Worm (Caenorhabditis elegans) whole organism, L2 larva: ENCODE measurements around the gene memi-1.

Experiments used
- C34F6.9 ChIP-seq: fragments of 150-350 bp; optimal IDR thresholded peaks from 2 replicates; lab custom pipeline; 2014; ENCODE audit warnings: missing biosample characterization, missing genetic modification characterization
- F13H6.1 ChIP-seq: sonication (generic microtip); optimal IDR thresholded peaks from 2 replicates; lab custom pipeline; 2016; ENCODE audit warnings: missing genetic modification characterization, missing compliant biosample characterization
- R02D3.7 ChIP-seq: fragments of 150-350 bp; optimal IDR thresholded peaks from 2 replicates; lab custom pipeline; 2014; ENCODE audit warnings: missing biosample characterization, missing genetic modification characterization
- Y55F3AM.14 ChIP-seq: fragments of 200-800 bp; sonication (Bioruptor generic); optimal IDR thresholded peaks from 2 replicates; lab custom pipeline; 2018; ENCODE audit warnings: mild to moderate bottlenecking, missing genetic modification characterization, missing compliant biosample characterization
- ZK546.5 ChIP-seq: sonication (generic microtip); optimal IDR thresholded peaks from 2 replicates; lab custom pipeline; 2017; ENCODE audit warnings: missing biosample characterization, missing genetic modification characterization
- alr-1 ChIP-seq: fragments of 150-350 bp; optimal IDR thresholded peaks from 2 replicates; lab custom pipeline; 2014; ENCODE audit warnings: missing biosample characterization, missing genetic modification characterization
- aly-2 ChIP-seq: fragments of 150-350 bp; optimal IDR thresholded peaks from 2 replicates; lab custom pipeline; 2014; ENCODE audit warnings: missing biosample characterization, missing genetic modification characterization
- ama-1 ChIP-seq: fragments of 150-350 bp; optimal IDR thresholded peaks from 2 replicates; lab custom pipeline; 2018; ENCODE audit warnings: inconsistent platforms
- blmp-1 ChIP-seq: sonication (generic microtip); optimal IDR thresholded peaks from 2 replicates; lab custom pipeline; 2017; ENCODE audit warnings: missing genetic modification characterization, mild to moderate bottlenecking, missing compliant biosample characterization, antibody characterized with exemption, moderate library complexity; ENCODE audit not compliant: insufficient read depth
- ceh-16 ChIP-seq: fragments of 150-350 bp; optimal IDR thresholded peaks from 2 replicates; lab custom pipeline; 2014; ENCODE audit warnings: missing biosample characterization, missing genetic modification characterization
- ceh-82 ChIP-seq: fragments of 150-350 bp; optimal IDR thresholded peaks from 2 replicates; lab custom pipeline; 2014; ENCODE audit warnings: missing biosample characterization, missing genetic modification characterization
- crh-2 ChIP-seq: sonication (generic microtip); optimal IDR thresholded peaks from 2 replicates; lab custom pipeline; 2017; ENCODE audit warnings: missing biosample characterization, missing genetic modification characterization
- dmd-4 ChIP-seq: sonication (generic microtip); optimal IDR thresholded peaks from 2 replicates; lab custom pipeline; 2017; ENCODE audit warnings: missing biosample characterization, missing genetic modification characterization
- egl-27 ChIP-seq: sonication (generic microtip); optimal IDR thresholded peaks from 3 replicates; lab custom pipeline; 2017; ENCODE audit warnings: missing biosample characterization, missing genetic modification reagents, missing genetic modification characterization
- elt-1 ChIP-seq: fragments of 150-350 bp; optimal IDR thresholded peaks from 2 replicates; lab custom pipeline; 2014; ENCODE audit warnings: missing biosample characterization, missing genetic modification characterization
- elt-3 ChIP-seq: sonication (generic microtip); optimal IDR thresholded peaks from 2 replicates; lab custom pipeline; 2017; ENCODE audit warnings: missing biosample characterization, missing genetic modification characterization
- fos-1 ChIP-seq: fragments of 150-350 bp; optimal IDR thresholded peaks from 2 replicates; lab custom pipeline; 2014; ENCODE audit warnings: missing biosample characterization, missing genetic modification characterization
- gmeb-1 ChIP-seq: fragments of 150-350 bp; optimal IDR thresholded peaks from 2 replicates; lab custom pipeline; 2014; ENCODE audit warnings: missing biosample characterization, missing genetic modification characterization
- lin-11 ChIP-seq: fragments of 150-350 bp; sonication (generic microtip); optimal IDR thresholded peaks from 2 replicates; lab custom pipeline; 2014; ENCODE audit warnings: missing biosample characterization, missing genetic modification characterization, inconsistent platforms, mixed read lengths
- lin-13 ChIP-seq: fragments of 150-350 bp; optimal IDR thresholded peaks from 2 replicates; lab custom pipeline; 2014; ENCODE audit warnings: missing biosample characterization, missing genetic modification reagents, missing genetic modification characterization
- lin-39 ChIP-seq: fragments of 150-350 bp; optimal IDR thresholded peaks from 2 replicates; lab custom pipeline; 2014; ENCODE audit warnings: missing biosample characterization, missing genetic modification reagents, missing genetic modification characterization
- lsy-2 ChIP-seq, 2 experiments: fragments of 150-350 bp in 1 of 2; sonication (generic microtip) in 1 of 2; optimal IDR thresholded peaks; 2 replicates each; lab custom pipeline; 2014 to 2017; ENCODE audit warnings: missing biosample characterization in 2 of 2, missing genetic modification characterization in 2 of 2
- mab-5 ChIP-seq: fragments of 150-350 bp; optimal IDR thresholded peaks from 2 replicates; lab custom pipeline; 2014; ENCODE audit warnings: missing biosample characterization, missing genetic modification characterization
- mbf-1 ChIP-seq: sonication (generic microtip); optimal IDR thresholded peaks from 2 replicates; lab custom pipeline; 2017; ENCODE audit warnings: missing biosample characterization, missing genetic modification characterization
- mdl-1 ChIP-seq, 2 experiments: fragments of 150-350 bp in 1 of 2; sonication (generic microtip) in 1 of 2; optimal IDR thresholded peaks; 2 replicates each; lab custom pipeline; 2017; ENCODE audit warnings: missing biosample characterization in 2 of 2, missing genetic modification characterization in 2 of 2
- nhr-10 ChIP-seq: sonication (generic microtip); optimal IDR thresholded peaks from 2 replicates; lab custom pipeline; 2017; ENCODE audit warnings: missing biosample characterization, missing genetic modification characterization
- nhr-11 ChIP-seq: fragments of 150-350 bp; optimal IDR thresholded peaks from 2 replicates; lab custom pipeline; 2014; ENCODE audit warnings: missing biosample characterization, missing genetic modification characterization
- nhr-12 ChIP-seq: fragments of 150-350 bp; optimal IDR thresholded peaks from 2 replicates; lab custom pipeline; 2014; ENCODE audit warnings: missing biosample characterization, missing genetic modification characterization
- nhr-129 ChIP-seq: fragments of 150-350 bp; optimal IDR thresholded peaks from 2 replicates; lab custom pipeline; 2014; ENCODE audit warnings: missing biosample characterization, missing genetic modification characterization
- nhr-21 ChIP-seq: fragments of 150-350 bp; optimal IDR thresholded peaks from 2 replicates; lab custom pipeline; 2014; ENCODE audit warnings: missing biosample characterization, missing genetic modification characterization
- nhr-23 ChIP-seq: fragments of 150-350 bp; optimal IDR thresholded peaks from 2 replicates; lab custom pipeline; 2014; ENCODE audit warnings: missing biosample characterization, missing genetic modification reagents, missing genetic modification characterization
- nhr-237 ChIP-seq: fragments of 150-350 bp; optimal IDR thresholded peaks from 2 replicates; lab custom pipeline; 2014; ENCODE audit warnings: missing biosample characterization, missing genetic modification characterization
- nhr-25 ChIP-seq: fragments of 150-350 bp; sonication (generic microtip); optimal IDR thresholded peaks from 3 replicates; lab custom pipeline; 2014; ENCODE audit warnings: missing biosample characterization, missing genetic modification characterization
- nhr-6 ChIP-seq: fragments of 150-350 bp; optimal IDR thresholded peaks from 2 replicates; lab custom pipeline; 2014; ENCODE audit warnings: missing biosample characterization, missing genetic modification characterization
- nhr-77 ChIP-seq: fragments of 150-350 bp; optimal IDR thresholded peaks from 2 replicates; lab custom pipeline; 2014; ENCODE audit warnings: missing biosample characterization, missing genetic modification characterization
- peb-1 ChIP-seq: fragments of 150-350 bp; optimal IDR thresholded peaks from 2 replicates; lab custom pipeline; 2014; ENCODE audit warnings: missing biosample characterization, missing genetic modification characterization
- sem-4 ChIP-seq: fragments of 150-350 bp; optimal IDR thresholded peaks from 2 replicates; lab custom pipeline; 2014; ENCODE audit warnings: missing biosample characterization, missing genetic modification reagents, missing genetic modification characterization
- skn-1 ChIP-seq: sonication (generic microtip); optimal IDR thresholded peaks from 2 replicates; lab custom pipeline; 2017; ENCODE audit warnings: missing biosample characterization, missing genetic modification characterization
- sma-3 ChIP-seq: sonication (generic microtip); optimal IDR thresholded peaks from 2 replicates; lab custom pipeline; 2016; ENCODE audit warnings: missing genetic modification reagents, missing genetic modification characterization, missing compliant biosample characterization
- sma-9 ChIP-seq, 2 experiments: fragments of 150-350 bp in 1 of 2; sonication (generic microtip) in 1 of 2; optimal IDR thresholded peaks; 2 replicates each; lab custom pipeline; 2014 to 2016; ENCODE audit warnings: missing genetic modification characterization in 2 of 2, mild to moderate bottlenecking in 1 of 2, missing biosample characterization in 1 of 2, missing compliant biosample characterization in 1 of 2, missing genetic modification reagents in 1 of 2, moderate library complexity in 1 of 2
- snpc-4 ChIP-seq: fragments of 150-350 bp; optimal IDR thresholded peaks from 2 replicates; lab custom pipeline; 2014; ENCODE audit warnings: missing biosample characterization, missing genetic modification characterization
- unc-39 ChIP-seq: fragments of 150-350 bp; optimal IDR thresholded peaks from 2 replicates; lab custom pipeline; 2014; ENCODE audit warnings: missing biosample characterization, missing genetic modification characterization
- unc-55 ChIP-seq: fragments of 150-350 bp; sonication (generic microtip); optimal IDR thresholded peaks from 3 replicates; lab custom pipeline; 2014; ENCODE audit warnings: missing biosample characterization, missing genetic modification reagents, missing genetic modification characterization
- unc-62 ChIP-seq: fragments of 150-350 bp; optimal IDR thresholded peaks from 2 replicates; lab custom pipeline; 2014; ENCODE audit warnings: missing biosample characterization, missing genetic modification reagents, missing genetic modification characterization
- zag-1 ChIP-seq: fragments of 150-350 bp; optimal IDR thresholded peaks from 2 replicates; lab custom pipeline; 2014; ENCODE audit warnings: missing biosample characterization, missing genetic modification characterization
- ztf-1 ChIP-seq: fragments of 200-800 bp; sonication (Bioruptor generic); conservative IDR thresholded peaks from 2 replicates; pipeline ENCODE4 v1.3.6; 2022; ENCODE audit warnings: missing genetic modification characterization, missing compliant biosample characterization
- ztf-4 ChIP-seq: fragments of 150-350 bp; optimal IDR thresholded peaks from 2 replicates; lab custom pipeline; 2014; ENCODE audit warnings: missing biosample characterization, missing genetic modification characterization

Gene memi-1

ce11 chrIV:4788332-4788731 is 28.1 kb upstream of the memi-1 start, which contains the start of gene nhr-104:
Gene nhr-104 (minus strand): TSS chrIV:4788692.
- no peak for TF ChIP-seq unc-55
- peak in 1 of 2 experiments; percentile 36 for TF ChIP-seq mdl-1 (tag; optimal IDR thresholded peaks at IDR 0.05; lab: Kevin White, UChicago)
- no peak for TF ChIP-seq Y55F3AM.14
- peak; percentile 65 for TF ChIP-seq fos-1 (tag; lab: Kevin White, UChicago)
- TF ChIP-seq lin-11: no peak
- no peak for TF ChIP-seq R02D3.7 (tag; lab: Kevin White, UChicago)
- peak; percentile 68 for TF ChIP-seq crh-2 (tag; lab: Kevin White, UChicago)
- no peak for TF ChIP-seq lin-39 (tag; lab: Kevin White, UChicago)
- TF ChIP-seq mab-5: no peak
- no peak for TF ChIP-seq egl-27 (tag; lab: Kevin White, UChicago)
- TF ChIP-seq sma-9 (GFP tag; optimal IDR thresholded peaks at IDR 0.05; lab: Kevin White, UChicago): peak; percentile 74
- TF ChIP-seq sma-9 (tag; optimal IDR thresholded peaks at IDR 0.05; lab: Kevin White, UChicago): no peak
- no peak for TF ChIP-seq ztf-1
- TF ChIP-seq gmeb-1 (tag; lab: Kevin White, UChicago): peak; percentile 54
- no peak for TF ChIP-seq zag-1 (tag; lab: Kevin White, UChicago)
- no peak for TF ChIP-seq ztf-4
- TF ChIP-seq snpc-4 (tag; lab: Kevin White, UChicago): no peak
- TF ChIP-seq C34F6.9 (tag; lab: Kevin White, UChicago): peak; percentile 47
- TF ChIP-seq ama-1: no peak
- TF ChIP-seq elt-1 (tag; lab: Kevin White, UChicago): no peak
- no peak for TF ChIP-seq unc-39
- no peak for TF ChIP-seq sem-4 (tag; lab: Kevin White, UChicago)
- TF ChIP-seq nhr-6 (tag; lab: Kevin White, UChicago): no peak
- no peak for TF ChIP-seq aly-2 (tag; lab: Kevin White, UChicago)
- TF ChIP-seq skn-1 (tag; lab: Kevin White, UChicago): peak; percentile 78
- TF ChIP-seq nhr-237 (tag; lab: Kevin White, UChicago): no peak
- TF ChIP-seq lsy-2 (tag; optimal IDR thresholded peaks at IDR 0.05; lab: Kevin White, UChicago): peak in 1 of 2 experiments; percentile 56
- TF ChIP-seq lin-13: no peak
- no peak for TF ChIP-seq ZK546.5 (tag; lab: Kevin White, UChicago)
- TF ChIP-seq nhr-12 (tag; lab: Kevin White, UChicago): no peak
- peak; percentile 86 for TF ChIP-seq nhr-129 (tag; lab: Kevin White, UChicago)
- TF ChIP-seq peb-1 (tag; lab: Kevin White, UChicago): no peak
- TF ChIP-seq mbf-1: no peak
- no peak for TF ChIP-seq nhr-77 (tag; lab: Kevin White, UChicago)
- peak; percentile 27 for TF ChIP-seq F13H6.1 (tag; lab: Kevin White, UChicago)
- TF ChIP-seq alr-1 (tag; lab: Kevin White, UChicago): no peak
- TF ChIP-seq nhr-21 (tag; lab: Kevin White, UChicago): peak; percentile 38
- peak; percentile 59 for TF ChIP-seq sma-3 (GFP tag; lab: Kevin White, UChicago)
- TF ChIP-seq unc-62 (GFP tag; lab: Kevin White, UChicago): no peak
- TF ChIP-seq nhr-10 (tag; lab: Kevin White, UChicago): no peak
- TF ChIP-seq elt-3 (tag; lab: Kevin White, UChicago): no peak
- no peak for TF ChIP-seq nhr-11 (tag; lab: Kevin White, UChicago)
- TF ChIP-seq ceh-16 (tag; lab: Kevin White, UChicago): no peak
- peak; percentile 5 for TF ChIP-seq blmp-1 (tag; lab: Kevin White, UChicago)
- no peak for TF ChIP-seq dmd-4 (tag; lab: Kevin White, UChicago)
- TF ChIP-seq nhr-23 (tag; lab: Kevin White, UChicago): no peak
- TF ChIP-seq nhr-25 (tag; lab: Kevin White, UChicago): peak; percentile 60
- TF ChIP-seq ceh-82: no peak
